Fruit fly (Drosophila melanogaster): ENCODE results near the gene CG43322.

DNA sequence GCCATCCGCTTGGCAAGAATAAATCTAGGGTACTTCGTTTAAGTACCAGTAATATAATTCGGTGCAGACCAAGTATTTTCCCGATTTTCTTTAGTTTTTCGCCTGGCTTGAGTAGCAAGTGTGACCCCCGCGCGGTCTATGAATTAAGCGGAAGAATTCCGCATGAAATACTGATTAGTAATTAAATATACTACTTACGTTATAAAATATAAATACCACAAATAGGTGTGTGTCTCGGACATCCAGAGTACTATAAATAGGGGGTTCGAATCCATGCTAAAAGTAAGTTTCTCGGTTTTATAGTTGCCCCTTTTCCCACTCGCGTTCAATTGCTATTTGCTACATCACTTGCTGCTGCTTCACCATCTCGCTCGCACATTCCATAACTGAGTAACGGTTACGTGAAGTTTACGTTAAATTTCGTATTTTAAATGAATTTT, 41.6 kb upstream of the CG43322 start, which contains the start of gene snRNP-U1-70K:
- TF ChIP-seq Myc (optimal IDR thresholded peaks at IDR 0.05) (no peak), insv (optimal IDR thresholded peaks at IDR 0.05) (no peak), psq (optimal IDR thresholded peaks at IDR 0.05) (no peak), ttk (optimal IDR thresholded peaks at IDR 0.05) (no peak), h (optimal IDR thresholded peaks at IDR 0.05) (no peak), Sin3A (optimal IDR thresholded peaks at IDR 0.05) (no peak)
